Worm (Caenorhabditis elegans): ENCODE results near the gene ceph-41.

Gene ceph-41

ce11 chrIV:8159087-8159486, 32.1 kb downstream of the ceph-41 start, which contains the start of gene faah-1:
Gene faah-1, plus strand, starts transcription at chrIV:8159387.
- TF ChIP-seq ztf-25 (GFP tag; IDR thresholded peaks at IDR 0.05): no peak
- no peak for TF ChIP-seq lin-35 (GFP tag; optimal IDR thresholded peaks at IDR 0.05)
- no peak for TF ChIP-seq ceh-27 (GFP tag; optimal IDR thresholded peaks at IDR 0.05)
- no peak for TF ChIP-seq snpc-1.3 (tag; optimal IDR thresholded peaks at IDR 0.05; ENCODE audit: insufficient read depth)
- TF ChIP-seq rcor-1 (GFP tag; IDR thresholded peaks at IDR 0.05): no peak
- no peak for TF ChIP-seq snpc-3.4 (tag; optimal IDR thresholded peaks at IDR 0.05)
- TF ChIP-seq attf-5 (GFP tag; optimal IDR thresholded peaks at IDR 0.05): no peak
- no peak for TF ChIP-seq ama-1 (optimal IDR thresholded peaks at IDR 0.05)
- no peak for TF ChIP-seq ama-1 (GFP tag; optimal IDR thresholded peaks at IDR 0.05)
- no peak for TF ChIP-seq nfya-1 (tag; optimal IDR thresholded peaks at IDR 0.05; ENCODE audit: borderline replicate concordance, insufficient read depth)
- no peak for TF ChIP-seq egl-44 (GFP tag; IDR thresholded peaks at IDR 0.05)
- TF ChIP-seq lir-1 (GFP tag; conservative IDR thresholded peaks at IDR 0.05): no peak
- TF ChIP-seq B0261.1 (tag; optimal IDR thresholded peaks at IDR 0.05): no peak
- no peak for TF ChIP-seq ztf-22 (GFP tag; optimal IDR thresholded peaks at IDR 0.05)
- TF ChIP-seq ccch-3 (GFP tag; optimal IDR thresholded peaks at IDR 0.05): no peak
- no peak for TF ChIP-seq him-1 (tag; optimal IDR thresholded peaks at IDR 0.05)
- TF ChIP-seq F23B12.7 (tag; optimal IDR thresholded peaks at IDR 0.05; ENCODE audit: insufficient read depth): no peak
- no peak for TF ChIP-seq Y56A3A.18 (GFP tag; IDR thresholded peaks at IDR 0.05)
- no peak for TF ChIP-seq nfyb-1 (GFP tag; IDR thresholded peaks at IDR 0.05)
- no peak for TF ChIP-seq chd-7 (tag; optimal IDR thresholded peaks at IDR 0.05)

DNA sequence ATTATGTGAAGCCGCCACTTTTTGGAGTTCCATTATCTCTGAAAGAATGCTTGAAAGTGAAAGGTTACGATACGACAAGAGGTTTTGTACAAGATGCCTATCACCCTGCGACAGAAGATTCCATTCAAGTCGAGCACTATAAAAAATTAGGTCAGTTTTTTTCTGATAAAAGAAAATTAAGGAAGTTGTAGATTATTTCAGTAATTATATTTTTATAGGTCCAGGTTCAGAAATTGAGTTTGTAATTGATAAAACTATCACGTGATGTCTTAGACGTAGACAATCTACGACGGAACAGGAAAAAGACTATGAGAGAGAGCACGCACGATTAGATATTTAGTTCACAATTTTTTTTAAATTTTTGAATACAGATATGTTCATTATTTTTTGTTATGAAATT, 33.0 kb downstream of the ceph-41 start:
- TF ChIP-seq lsy-27 (tag; optimal IDR thresholded peaks at IDR 0.05; ENCODE audit: borderline replicate concordance, insufficient read depth) (no peak), F37B4.10 (GFP tag; IDR thresholded peaks at IDR 0.05) (no peak), mel-28 (tag; optimal IDR thresholded peaks at IDR 0.05; ENCODE audit: borderline replicate concordance) (no peak), lir-1 (GFP tag; conservative IDR thresholded peaks at IDR 0.05) (no peak), pbrm-1 (GFP tag; IDR thresholded peaks at IDR 0.05) (no peak), aptf-2 (GFP tag; conservative IDR thresholded peaks at IDR 0.05) (no peak), ets-4 (GFP tag; optimal IDR thresholded peaks at IDR 0.05) (no peak), chd-7 (tag; optimal IDR thresholded peaks at IDR 0.05) (no peak), madf-10 (tag; optimal IDR thresholded peaks at IDR 0.05) (no peak), hlh-12 (tag; optimal IDR thresholded peaks at IDR 0.05) (no peak), nfya-1 (tag; optimal IDR thresholded peaks at IDR 0.05; ENCODE audit: borderline replicate concordance, insufficient read depth) (no peak), ceh-40 (GFP tag; IDR thresholded peaks at IDR 0.05) (no peak), F10E7.11 (tag; optimal IDR thresholded peaks at IDR 0.05) (no peak), ZK185.1 (tag; optimal IDR thresholded peaks at IDR 0.05; ENCODE audit: poor library complexity, severe bottlenecking) (no peak), ztf-22 (GFP tag; optimal IDR thresholded peaks at IDR 0.05) (no peak), ztf-28 (GFP tag; IDR thresholded peaks at IDR 0.05) (no peak), ceh-27 (GFP tag; optimal IDR thresholded peaks at IDR 0.05) (no peak), mcd-1 (GFP tag; IDR thresholded peaks at IDR 0.05) (no peak), egl-18 (GFP tag; IDR thresholded peaks at IDR 0.05) (no peak), tbp1 (GFP tag; optimal IDR thresholded peaks at IDR 0.05) (no peak)

ce11 chrIV:8161774-8162173, 34.8 kb downstream of the ceph-41 start:
- TF ChIP-seq ceh-100 (GFP tag; IDR thresholded peaks at IDR 0.05) (no peak), nhr-80 (tag; optimal IDR thresholded peaks at IDR 0.05) (peak; percentile 41)
